Worm (Caenorhabditis elegans): ENCODE data around the gene C49F5.3.
A peak's percentile ranks its signal among the peaks of the same experiment; 100 is the strongest.

C49F5.3 gene

DNA sequence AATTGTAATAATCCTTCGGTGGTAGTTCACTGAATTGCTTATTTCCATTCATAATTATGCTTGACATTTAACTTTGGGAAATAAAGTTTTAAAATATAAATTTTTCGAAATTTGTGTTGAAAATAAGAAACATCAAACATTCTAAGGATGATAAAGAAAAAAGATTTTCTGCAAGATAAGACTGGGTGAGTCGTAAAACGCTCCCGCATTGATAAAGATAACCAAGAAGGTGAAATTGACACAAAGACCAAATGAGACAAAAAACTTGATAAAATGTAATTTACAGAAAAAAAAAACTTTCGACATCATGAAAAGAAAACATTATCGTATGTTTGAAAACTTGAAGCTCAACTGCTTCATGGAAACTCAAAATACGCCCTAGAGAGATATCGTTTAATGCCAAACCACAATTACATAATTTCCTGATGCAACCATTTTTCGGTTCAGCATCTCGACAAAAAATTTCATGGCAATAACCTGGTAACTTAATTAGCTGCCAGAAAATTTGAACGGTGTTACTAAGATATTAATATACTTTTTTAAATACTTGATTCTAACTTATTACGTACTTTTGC lies 15.3 kb downstream of the C49F5.3 start:
- TF ChIP-seq elt-2 (tag; optimal IDR thresholded peaks at IDR 0.05) (peak; percentile 91), daf-12 (tag; optimal IDR thresholded peaks at IDR 0.05) (no peak), nhr-43 (tag; optimal IDR thresholded peaks at IDR 0.05; ENCODE audit: poor library complexity, severe bottlenecking) (peak; percentile 52), ama-1 (optimal IDR thresholded peaks at IDR 0.05) (peak; percentile 37), snpc-4 (tag; optimal IDR thresholded peaks at IDR 0.05) (no peak), pqm-1 (tag; optimal IDR thresholded peaks at IDR 0.05) (peak; percentile 52), pha-4 (tag; optimal IDR thresholded peaks at IDR 0.05) (peak; percentile 17), fkh-2 (tag; optimal IDR thresholded peaks at IDR 0.05) (no peak)

DNA sequence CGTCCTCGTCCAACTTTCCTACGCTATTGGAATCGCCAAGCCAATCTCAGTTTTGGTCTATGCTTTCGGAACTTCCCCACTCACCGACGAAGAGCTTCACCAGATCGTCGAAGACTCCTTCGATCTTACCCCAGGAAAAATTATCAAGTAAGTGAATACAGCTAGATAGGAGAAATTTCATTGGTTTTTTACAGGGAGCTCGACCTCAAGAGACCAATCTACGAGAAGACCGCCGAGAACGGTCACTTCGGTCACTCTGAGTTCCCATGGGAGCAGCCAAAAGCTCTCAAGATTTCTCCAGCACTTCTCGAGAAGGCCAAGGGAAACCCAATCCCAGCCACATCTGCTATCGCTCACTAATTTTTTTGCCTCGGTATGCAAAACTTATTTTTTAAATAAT lies 16.4 kb downstream of the C49F5.3 start:
- no peak for TF ChIP-seq ceh-82 (tag; optimal IDR thresholded peaks at IDR 0.05)
- TF ChIP-seq fkh-10 (GFP tag; optimal IDR thresholded peaks at IDR 0.05), result no peak
- no peak for TF ChIP-seq nhr-76 (tag; optimal IDR thresholded peaks at IDR 0.05)
- no peak for TF ChIP-seq zag-1 (tag; optimal IDR thresholded peaks at IDR 0.05)
- TF ChIP-seq lsy-12 (tag; optimal IDR thresholded peaks at IDR 0.05), result no peak
- no peak for TF ChIP-seq ceh-16 (tag; optimal IDR thresholded peaks at IDR 0.05)
- TF ChIP-seq unc-62 (GFP tag; optimal IDR thresholded peaks at IDR 0.05), result no peak
- no peak for TF ChIP-seq ztf-4 (tag; optimal IDR thresholded peaks at IDR 0.05)
- TF ChIP-seq mml-1 (tag; optimal IDR thresholded peaks at IDR 0.05), result no peak
- no peak for TF ChIP-seq lin-15B (tag; optimal IDR thresholded peaks at IDR 0.05)
- no peak for TF ChIP-seq nhr-11 (tag; optimal IDR thresholded peaks at IDR 0.05)
- TF ChIP-seq egl-5 (tag; optimal IDR thresholded peaks at IDR 0.05), result no peak
- no peak for TF ChIP-seq egl-27 (tag; optimal IDR thresholded peaks at IDR 0.05)
- TF ChIP-seq R02D3.7 (tag; optimal IDR thresholded peaks at IDR 0.05), result no peak
- TF ChIP-seq ceh-9 (tag; optimal IDR thresholded peaks at IDR 0.05), result no peak
- TF ChIP-seq nhr-25 (tag; optimal IDR thresholded peaks at IDR 0.05), result no peak
- no peak for TF ChIP-seq unc-39 (tag; optimal IDR thresholded peaks at IDR 0.05)
- no peak for TF ChIP-seq elt-1 (tag; optimal IDR thresholded peaks at IDR 0.05)

DNA sequence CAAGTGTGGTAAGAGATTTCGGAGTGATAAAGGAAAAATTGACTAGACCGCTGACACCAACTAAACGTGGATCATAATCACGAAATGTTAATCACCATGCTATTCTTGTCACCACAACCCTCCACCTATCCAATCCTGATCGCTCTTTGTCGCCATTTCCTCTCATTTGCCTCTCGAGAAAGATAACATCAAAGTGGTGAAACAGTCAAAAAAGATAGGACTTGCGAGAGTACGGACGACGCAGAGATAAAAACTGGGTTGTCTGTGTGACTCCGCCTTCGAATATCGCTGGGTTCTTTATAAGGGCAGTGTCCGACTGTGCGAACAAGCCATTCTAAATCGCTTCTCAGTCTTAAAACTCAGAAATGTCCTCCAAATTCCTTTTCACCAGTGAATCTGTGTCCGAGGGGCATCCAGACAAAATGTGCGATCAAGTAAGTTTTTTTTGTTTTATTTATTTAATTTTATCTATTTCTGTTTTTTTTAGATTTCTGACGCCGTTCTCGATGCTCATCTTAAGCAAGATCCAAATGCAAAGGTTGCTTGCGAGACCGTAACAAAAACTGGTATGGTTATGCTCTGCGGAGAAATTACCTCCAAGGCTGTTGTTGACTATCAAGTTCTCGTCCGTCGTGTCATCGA lies 17.6 kb downstream of the C49F5.3 start, which contains the start of gene sams-1:
Gene sams-1, plus strand, starts transcription at position 300 of the 642 bp plus-strand sequence.
- peak; percentile 39 for TF ChIP-seq pqm-1 (tag; optimal IDR thresholded peaks at IDR 0.05)
- peak; percentile 11 for TF ChIP-seq nhr-25 (tag; optimal IDR thresholded peaks at IDR 0.05)
- TF ChIP-seq daf-12 (tag; optimal IDR thresholded peaks at IDR 0.05), result no peak
- no peak for TF ChIP-seq hmg-11 (tag; optimal IDR thresholded peaks at IDR 0.05)
- no peak for TF ChIP-seq ZK546.5 (tag; optimal IDR thresholded peaks at IDR 0.05)
- peak; percentile 5 for TF ChIP-seq nfya-1 (tag; optimal IDR thresholded peaks at IDR 0.05; ENCODE audit: insufficient read depth)
- TF ChIP-seq ztf-4 (tag; optimal IDR thresholded peaks at IDR 0.05), result no peak
- peak; percentile 32 for TF ChIP-seq nhr-43 (tag; optimal IDR thresholded peaks at IDR 0.05; ENCODE audit: poor library complexity, severe bottlenecking)
- TF ChIP-seq egl-5 (tag; optimal IDR thresholded peaks at IDR 0.05), result no peak
- TF ChIP-seq elt-3 (tag; optimal IDR thresholded peaks at IDR 0.05), result peak in 1 of 3 experiments; percentile 29
- TF ChIP-seq elt-1 (tag; optimal IDR thresholded peaks at IDR 0.05), result peak; percentile 76
- TF ChIP-seq nhr-23 (tag; optimal IDR thresholded peaks at IDR 0.05), result peak; percentile 17
- no peak for TF ChIP-seq unc-62 (GFP tag; optimal IDR thresholded peaks at IDR 0.05)
- no peak for TF ChIP-seq jun-1 (tag; optimal IDR thresholded peaks at IDR 0.05)
- TF ChIP-seq ama-1 (optimal IDR thresholded peaks at IDR 0.05), result peak; percentile 59
- peak; percentile 75 for TF ChIP-seq elt-2 (tag; optimal IDR thresholded peaks at IDR 0.05)

DNA sequence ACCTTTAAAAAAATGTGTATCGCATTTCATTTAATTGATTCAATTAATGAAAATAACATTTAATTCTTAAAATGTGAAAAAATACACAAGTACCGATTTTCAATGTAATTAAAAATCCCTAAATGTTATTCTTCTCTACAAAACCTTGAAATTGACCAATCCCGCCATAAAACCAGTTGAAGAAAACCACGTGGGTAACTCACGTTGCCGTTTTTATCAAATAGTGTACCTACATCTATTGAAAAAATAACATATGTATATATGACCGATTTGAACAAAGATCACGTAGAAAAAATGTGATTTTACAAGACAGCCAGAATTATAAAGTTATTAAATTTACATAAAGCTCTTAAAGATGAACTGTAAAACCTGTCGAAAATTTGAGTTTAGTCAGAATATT lies 18.3 kb downstream of the C49F5.3 start:
- TF ChIP-seq nhr-23 (tag; optimal IDR thresholded peaks at IDR 0.05), result peak; percentile 3
- no peak for TF ChIP-seq egl-27 (tag; optimal IDR thresholded peaks at IDR 0.05)

DNA sequence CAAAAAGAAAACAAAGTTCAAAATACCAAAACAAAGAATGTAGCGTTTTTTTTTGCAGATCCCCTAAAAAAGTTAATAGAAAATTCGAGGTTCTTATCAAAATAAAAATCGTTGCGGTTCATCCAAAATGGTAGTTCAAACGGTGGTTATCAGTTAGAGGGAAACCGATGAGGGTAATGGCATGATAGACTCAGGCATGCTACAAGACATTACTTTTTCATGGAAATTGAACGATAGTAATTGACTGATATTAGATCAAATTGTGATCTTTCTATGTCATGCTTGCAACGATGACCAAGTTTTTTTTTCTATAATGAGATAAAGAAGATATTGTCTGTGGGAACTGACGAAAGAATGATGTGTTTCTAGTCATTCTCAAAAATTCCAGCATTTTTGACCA lies 18.9 kb downstream of the C49F5.3 start:
- TF ChIP-seq pha-4 (tag; optimal IDR thresholded peaks at IDR 0.05), result no peak
- no peak for TF ChIP-seq nhr-25 (tag; optimal IDR thresholded peaks at IDR 0.05)
- peak; percentile 83 for TF ChIP-seq elt-2 (tag; optimal IDR thresholded peaks at IDR 0.05)
- no peak for TF ChIP-seq aly-2 (tag; optimal IDR thresholded peaks at IDR 0.05)
- TF ChIP-seq ZK546.5 (tag; optimal IDR thresholded peaks at IDR 0.05), result no peak
- no peak for TF ChIP-seq nhr-76 (tag; optimal IDR thresholded peaks at IDR 0.05)
- TF ChIP-seq ama-1 (optimal IDR thresholded peaks at IDR 0.05), result no peak
- TF ChIP-seq ztf-4 (tag; optimal IDR thresholded peaks at IDR 0.05), result no peak
- TF ChIP-seq R02D3.7 (tag; optimal IDR thresholded peaks at IDR 0.05), result no peak
- no peak for TF ChIP-seq jun-1 (tag; optimal IDR thresholded peaks at IDR 0.05)
- no peak for TF ChIP-seq egl-27 (tag; optimal IDR thresholded peaks at IDR 0.05)
- no peak for TF ChIP-seq tbx-2 (tag; optimal IDR thresholded peaks at IDR 0.05)
- no peak for TF ChIP-seq ztf-11 (tag; optimal IDR thresholded peaks at IDR 0.05)
- TF ChIP-seq mml-1 (tag; optimal IDR thresholded peaks at IDR 0.05), result no peak
- peak; percentile 0 for TF ChIP-seq nfya-1 (tag; optimal IDR thresholded peaks at IDR 0.05; ENCODE audit: insufficient read depth)
- TF ChIP-seq daf-12 (tag; optimal IDR thresholded peaks at IDR 0.05), result no peak
- TF ChIP-seq mdl-1 (tag; optimal IDR thresholded peaks at IDR 0.05), result no peak
- TF ChIP-seq nhr-43 (tag; optimal IDR thresholded peaks at IDR 0.05; ENCODE audit: poor library complexity, severe bottlenecking), result peak; percentile 10
- TF ChIP-seq ceh-16 (tag; optimal IDR thresholded peaks at IDR 0.05), result no peak
- no peak for TF ChIP-seq lin-15B (tag; optimal IDR thresholded peaks at IDR 0.05)
- peak; percentile 93 for TF ChIP-seq pqm-1 (tag; optimal IDR thresholded peaks at IDR 0.05)
- TF ChIP-seq ceh-9 (tag; optimal IDR thresholded peaks at IDR 0.05), result no peak
- peak; percentile 40 for TF ChIP-seq fos-1 (tag; optimal IDR thresholded peaks at IDR 0.05)
- TF ChIP-seq elt-3 (tag; optimal IDR thresholded peaks at IDR 0.05), result peak in 1 of 3 experiments; percentile 19
- TF ChIP-seq nhr-237 (tag; optimal IDR thresholded peaks at IDR 0.05), result no peak
- TF ChIP-seq ceh-28 (tag; optimal IDR thresholded peaks at IDR 0.05), result no peak

Data from whole organism, L3 larva.